Fruit fly (Drosophila melanogaster) whole organism, adult: ENCODE results near the gene DnaJ-1.

Experiments used
- CG12768 ChIP-seq: fragments of 200-800 bp; sonication (Bioruptor generic); optimal IDR thresholded peaks from 2 replicates; lab custom pipeline; 2017; ENCODE audit warnings: missing biosample characterization, missing genetic modification characterization, mild to moderate bottlenecking, moderate library complexity, missing genetic modification reagents
- Clk ChIP-seq: fragments of 200-800 bp; sonication (Bioruptor generic); optimal IDR thresholded peaks from 2 replicates; lab custom pipeline; 2017; ENCODE audit warnings: missing biosample characterization, missing genetic modification characterization
- Hr96 ChIP-seq: fragments of 200-800 bp; sonication (Bioruptor generic); optimal IDR thresholded peaks from 2 replicates; lab custom pipeline; 2016; ENCODE audit warnings: missing biosample characterization, missing genetic modification characterization
- kay ChIP-seq: fragments of 200-800 bp; sonication (Bioruptor generic); peaks from one replicate; lab custom pipeline; 2016; ENCODE audit warnings: missing biosample characterization, missing genetic modification characterization, borderline replicate concordance
- pad ChIP-seq: fragments of 200-800 bp; sonication (Bioruptor generic); optimal IDR thresholded peaks from 3 replicates; lab custom pipeline; 2017; ENCODE audit warnings: missing biosample characterization, missing genetic modification characterization, mild to moderate bottlenecking, moderate library complexity, missing genetic modification reagents

- TF ChIP-seq pad (GFP tag; lab: Kevin White, UChicago) (no peak), kay (GFP tag; lab: Kevin White, UChicago) (no peak), Hr96 (GFP tag; lab: Kevin White, UChicago) (no peak), CG12768 (GFP tag; lab: Kevin White, UChicago) (no peak), Clk (GFP tag; lab: Kevin White, UChicago) (no peak)
Measured at dm6 chr3L:5787476-5787875, 35.5 kb upstream of the DnaJ-1 start.
